Worm (Caenorhabditis elegans) whole organism, midembryonic: ENCODE data around the gene F14D7.9.

Source experiments
- T22C8.4 ChIP-seq: fragments of 200-800 bp; sonication (Bioruptor generic); IDR thresholded peaks from 2 replicates; pipeline ENCODE4 v1.3.6; 2022; ENCODE audit warnings: missing genetic modification characterization, missing compliant biosample characterization
- cog-1 ChIP-seq: sonication (generic microtip); optimal IDR thresholded peaks from 2 replicates; lab custom pipeline; 2016; ENCODE audit warnings: missing genetic modification characterization, missing compliant biosample characterization
- flt-1 ChIP-seq: fragments of 200-800 bp; sonication (Bioruptor generic); IDR thresholded peaks from 2 replicates; pipeline ENCODE4 v1.3.6; 2022; ENCODE audit warnings: missing genetic modification characterization, missing compliant biosample characterization
- med-1 ChIP-seq: sonication (generic microtip); optimal IDR thresholded peaks from 2 replicates; lab custom pipeline; 2017; ENCODE audit warnings: missing genetic modification characterization, mild to moderate bottlenecking, missing compliant biosample characterization, antibody characterized with exemption, missing genetic modification reagents; ENCODE audit not compliant: insufficient read depth
- ref-1 ChIP-seq: fragments of 200-800 bp; sonication (Bioruptor generic); conservative IDR thresholded peaks from 2 replicates; pipeline ENCODE4 v1.3.6; 2022; ENCODE audit warnings: missing genetic modification reagents, missing genetic modification characterization, missing compliant biosample characterization
- ztf-23 ChIP-seq: fragments of 200-800 bp; sonication (Bioruptor generic); IDR thresholded peaks from 2 replicates; pipeline ENCODE4 v1.3.6; 2022; ENCODE audit warnings: missing genetic modification reagents, missing genetic modification characterization, missing compliant biosample characterization
- ztf-29 ChIP-seq: fragments of 200-800 bp; sonication (Bioruptor generic); IDR thresholded peaks from 2 replicates; pipeline ENCODE4 v1.3.6; 2022; ENCODE audit warnings: missing genetic modification reagents, missing genetic modification characterization, missing compliant biosample characterization

DNA sequence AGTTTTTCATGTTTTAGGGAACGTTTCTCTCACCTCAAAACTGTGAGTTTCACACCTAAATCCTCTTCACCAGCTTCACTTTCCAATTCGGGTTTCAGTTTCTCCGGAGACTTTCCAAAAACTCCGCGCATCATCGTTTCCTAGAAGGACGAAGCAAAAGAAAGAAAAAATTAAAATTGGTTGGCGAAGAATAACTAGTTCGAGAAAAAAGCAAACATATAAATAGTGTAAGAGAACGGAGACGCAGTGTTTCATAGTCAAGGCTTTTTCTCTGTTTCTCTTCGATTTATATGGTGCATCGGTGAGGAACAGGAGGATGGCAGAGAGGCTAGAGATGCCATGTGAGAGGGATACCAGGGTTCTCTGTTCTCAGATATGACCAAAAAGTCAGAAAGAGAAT is 28.2 kb downstream of the F14D7.9 start, which contains the start of gene F47B8.3:
- no peak for TF ChIP-seq cog-1 (tag; lab: Kevin White, UChicago)
- no peak for TF ChIP-seq flt-1
- no peak for TF ChIP-seq ztf-23 (GFP tag; lab: Robert Waterston, UW)
- TF ChIP-seq med-1 (GFP tag; lab: Kevin White, UChicago), result no peak
- TF ChIP-seq ztf-29, result no peak
- no peak for TF ChIP-seq ref-1
- no peak for TF ChIP-seq T22C8.4 (GFP tag; lab: Robert Waterston, UW)
